Fruit fly (Drosophila melanogaster): ENCODE results near the gene RhoGAP68F.

Gene RhoGAP68F

DNA sequence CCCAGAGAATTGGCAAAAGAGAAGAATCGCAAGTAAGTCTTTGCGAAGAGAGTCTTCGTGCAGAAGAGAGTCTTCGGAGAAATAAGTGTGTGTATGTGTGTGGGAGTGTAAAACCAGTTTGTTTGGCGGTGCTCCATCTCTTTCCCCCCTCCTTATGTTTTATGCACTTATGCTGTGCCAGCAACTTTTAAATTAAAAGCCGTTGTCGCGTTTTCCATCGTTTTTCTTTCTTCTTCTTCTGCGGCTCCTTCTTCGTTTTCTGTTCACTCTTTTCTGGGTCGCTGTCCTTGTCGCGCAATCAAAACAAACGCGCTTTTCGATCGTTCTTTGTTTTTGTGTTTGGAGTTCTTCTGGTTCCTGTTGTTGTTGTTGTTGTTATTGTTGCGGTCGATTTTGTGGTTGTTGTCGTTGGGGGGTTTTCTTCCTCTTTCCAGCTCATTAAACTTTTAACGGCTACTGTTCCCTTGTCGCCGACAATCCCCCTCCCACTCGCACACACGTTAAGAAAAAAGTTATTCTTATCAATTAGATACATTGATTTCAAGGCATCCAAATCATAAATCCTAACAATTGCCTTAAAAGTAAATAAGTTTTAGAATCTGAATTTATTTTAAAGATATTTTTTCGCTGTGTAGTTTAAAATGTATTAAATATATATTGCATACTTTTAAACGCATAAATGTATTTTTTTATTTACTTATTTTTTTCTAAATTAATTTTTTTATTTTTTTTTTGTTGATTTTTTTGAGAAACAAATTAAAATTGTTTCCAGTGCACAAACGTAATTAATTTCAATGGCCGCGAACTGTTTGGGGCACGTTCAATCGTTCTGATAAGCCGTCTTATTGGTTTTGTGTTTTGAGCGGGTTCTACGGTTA is 27.3 kb upstream of the RhoGAP68F start (continued):
- peak; percentile 57 for TF ChIP-seq CG3407 (GFP tag; optimal IDR thresholded peaks at IDR 0.05)
- TF ChIP-seq CG18599 (GFP tag; optimal IDR thresholded peaks at IDR 0.05) = no peak
- TF ChIP-seq ftz-f1 (GFP tag; optimal IDR thresholded peaks at IDR 0.05) = no peak
- TF ChIP-seq CG6791 (GFP tag; IDR thresholded peaks at IDR 0.05; ENCODE audit: partially characterized antibody) = no peak
- peak; percentile 40; the same call in 1 of the 3 replicates for TF ChIP-seq CG7357 (GFP tag; IDR thresholded peaks at IDR 0.05)
- TF ChIP-seq CG11247 (GFP tag; IDR thresholded peaks at IDR 0.05) = no peak; the same call in 1 of the 2 replicates
- peak; percentile 60 for TF ChIP-seq exex (tag; optimal IDR thresholded peaks at IDR 0.05)
- TF ChIP-seq danr (GFP tag; IDR thresholded peaks at IDR 0.05) = peak; percentile 50; the same call in 1 of the 2 replicates
- peak; percentile 34 for TF ChIP-seq cg (GFP tag; optimal IDR thresholded peaks at IDR 0.05)
- peak; percentile 81 for TF ChIP-seq Hr3 (GFP tag; optimal IDR thresholded peaks at IDR 0.05)
- TF ChIP-seq CG4617 (GFP tag; optimal IDR thresholded peaks at IDR 0.05; ENCODE audit: borderline replicate concordance) = no peak
- TF ChIP-seq dm (GFP tag; optimal IDR thresholded peaks at IDR 0.05) = no peak
- TF ChIP-seq CG11093 (GFP tag; IDR thresholded peaks at IDR 0.05) = no peak
- TF ChIP-seq fru (optimal IDR thresholded peaks at IDR 0.05) = no peak
- TF ChIP-seq CG10366 (GFP tag; IDR thresholded peaks at IDR 0.05) = peak; percentile 60
- peak; percentile 92 for TF ChIP-seq grau (tag; optimal IDR thresholded peaks at IDR 0.05)
- peak; percentile 11 for TF ChIP-seq CG8944 (GFP tag; optimal IDR thresholded peaks at IDR 0.05)
- no peak for TF ChIP-seq her (GFP tag; optimal IDR thresholded peaks at IDR 0.05)
- TF ChIP-seq zfh1 (GFP tag; IDR thresholded peaks at IDR 0.05) = peak; percentile 61; the same call in 2 of the 3 replicates
- TF ChIP-seq dimm (GFP tag; IDR thresholded peaks at IDR 0.05) = no peak
- no peak for TF ChIP-seq ash1 (GFP tag; optimal IDR thresholded peaks at IDR 0.05)
- TF ChIP-seq dpn (GFP tag; optimal IDR thresholded peaks at IDR 0.05) = peak in 1 of 2 experiments; percentile 68
- 0 out of 3 replicates have a peak, but pooled peaks have one; percentile 54 for TF ChIP-seq B-H1 (GFP tag; IDR thresholded peaks at IDR 0.05)
- peak in 1 of 2 experiments; percentile 54 for TF ChIP-seq chif (GFP tag; optimal IDR thresholded peaks at IDR 0.05)
- TF ChIP-seq Jarid2 (GFP tag; optimal IDR thresholded peaks at IDR 0.05) = peak; percentile 9
- TF ChIP-seq CG15011 (GFP tag; optimal IDR thresholded peaks at IDR 0.05) = no peak
- TF ChIP-seq H15 (GFP tag; IDR thresholded peaks at IDR 0.05) = 0 out of 3 replicates have a peak, but pooled peaks have one; percentile 46
- TF ChIP-seq CG34422 (GFP tag; IDR thresholded peaks at IDR 0.05) = peak; percentile 69; the same call in 2 of the 3 replicates
- peak; percentile 59 for TF ChIP-seq kah (GFP tag; optimal IDR thresholded peaks at IDR 0.05)
- TF ChIP-seq disco-r (GFP tag; optimal IDR thresholded peaks at IDR 0.05) = no peak
- TF ChIP-seq Nf-YA (GFP tag; IDR thresholded peaks at IDR 0.05) = no peak
- no peak for TF ChIP-seq CG5953 (GFP tag; IDR thresholded peaks at IDR 0.05)
- no peak for TF ChIP-seq pfk (GFP tag; optimal IDR thresholded peaks at IDR 0.05)

DNA sequence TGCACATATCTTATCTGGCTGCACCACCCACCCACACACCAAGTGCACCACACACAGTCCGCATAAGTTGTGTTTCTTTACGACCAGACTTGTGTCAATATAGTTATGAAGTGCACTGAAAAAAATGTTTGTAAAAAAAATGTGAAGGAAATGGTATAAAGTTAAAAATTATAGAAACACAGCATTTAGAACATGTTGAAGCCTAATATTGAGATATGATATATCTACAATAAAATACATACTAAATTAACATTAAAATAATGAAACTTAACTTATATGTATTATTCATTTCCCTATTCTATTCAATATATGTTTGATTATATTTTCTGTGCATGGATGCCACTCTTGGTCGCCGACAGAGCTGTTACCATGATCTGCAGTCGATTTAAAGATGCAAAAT is 25.7 kb upstream of the RhoGAP68F start:
- TF ChIP-seq Ets65A (GFP tag) = peak; percentile 40
- TF ChIP-seq unc-4 (GFP tag; IDR thresholded peaks at IDR 0.05; ENCODE audit: partially characterized antibody) = no peak
- no peak for TF ChIP-seq ftz-f1 (GFP tag; optimal IDR thresholded peaks at IDR 0.05)
- no peak for TF ChIP-seq lov (optimal IDR thresholded peaks at IDR 0.05)
- 0 out of 3 replicates have a peak, but pooled peaks have one; percentile 8 for TF ChIP-seq lov (GFP tag; IDR thresholded peaks at IDR 0.05)
- no peak for TF ChIP-seq unpg (GFP tag; optimal IDR thresholded peaks at IDR 0.05)
- TF ChIP-seq sens (GFP tag) = peak; percentile 22
- peak; percentile 14 for TF ChIP-seq Med (GFP tag)
- TF ChIP-seq CG5180 (GFP tag; optimal IDR thresholded peaks at IDR 0.05) = no peak
- TF ChIP-seq chn (GFP tag; optimal IDR thresholded peaks at IDR 0.05) = no peak
- no peak for TF ChIP-seq ewg (GFP tag; optimal IDR thresholded peaks at IDR 0.05)
- TF ChIP-seq Drgx (GFP tag; IDR thresholded peaks at IDR 0.05) = 0 out of 2 replicates have a peak, but pooled peaks have one; percentile 35

Data from whole organism, embryonic.